Fruit fly (Drosophila melanogaster): ENCODE results near the gene Oseg5.

The Oseg5 gene

dm6 chr2L:20808510-20809195 is 27.0 kb downstream of the Oseg5 start:
- no peak for TF ChIP-seq CG9948 (tag; optimal IDR thresholded peaks at IDR 0.05)
- TF ChIP-seq Pif1B (GFP tag; optimal IDR thresholded peaks at IDR 0.05) = no peak
- no peak for TF ChIP-seq CG12605 (GFP tag; IDR thresholded peaks at IDR 0.05)
- TF ChIP-seq CG17806 (tag; optimal IDR thresholded peaks at IDR 0.05) = no peak
- TF ChIP-seq CG8301 (tag; optimal IDR thresholded peaks at IDR 0.05) = no peak
- no peak for TF ChIP-seq D1 (tag; optimal IDR thresholded peaks at IDR 0.05)
- TF ChIP-seq EcR (GFP tag; optimal IDR thresholded peaks at IDR 0.05) = no peak
- no peak for TF ChIP-seq fd96Ca (GFP tag; IDR thresholded peaks at IDR 0.05)
- TF ChIP-seq CG32121 (GFP tag; IDR thresholded peaks at IDR 0.05) = no peak
- no peak for TF ChIP-seq Ets98B (GFP tag; IDR thresholded peaks at IDR 0.05)
- no peak for TF ChIP-seq CG14655 (GFP tag; optimal IDR thresholded peaks at IDR 0.05)
- TF ChIP-seq CG13204 (GFP tag; optimal IDR thresholded peaks at IDR 0.05) = no peak
- no peak for TF ChIP-seq CG8159 (tag; optimal IDR thresholded peaks at IDR 0.05)
- no peak for TF ChIP-seq CG34367 (tag; optimal IDR thresholded peaks at IDR 0.05)

- 0 out of 3 replicates have a peak, but pooled peaks have one; percentile 8 for TF ChIP-seq CG4496 (GFP tag; IDR thresholded peaks at IDR 0.05)
- peak; percentile 10; the same call in 1 of the 2 replicates for TF ChIP-seq Ets98B (GFP tag; IDR thresholded peaks at IDR 0.05)
- peak; percentile 27 for TF ChIP-seq CG14655 (GFP tag; optimal IDR thresholded peaks at IDR 0.05)
- TF ChIP-seq CG13204 (GFP tag; optimal IDR thresholded peaks at IDR 0.05) = no peak
- TF ChIP-seq CG17806 (tag; optimal IDR thresholded peaks at IDR 0.05) = peak; percentile 14
- TF ChIP-seq rn (GFP tag; IDR thresholded peaks at IDR 0.05) = no peak
- peak; percentile 30 for TF ChIP-seq CG9948 (tag; optimal IDR thresholded peaks at IDR 0.05)
- peak; percentile 3 for TF ChIP-seq Snoo (tag; optimal IDR thresholded peaks at IDR 0.05)
- TF ChIP-seq CG12605 (GFP tag; IDR thresholded peaks at IDR 0.05) = 0 out of 2 replicates have a peak, but pooled peaks have one; percentile 27
- peak; percentile 42 for TF ChIP-seq CG32121 (GFP tag; IDR thresholded peaks at IDR 0.05)
- TF ChIP-seq gl (tag; optimal IDR thresholded peaks at IDR 0.05) = no peak
- peak; percentile 63 for TF ChIP-seq CG8159 (tag; optimal IDR thresholded peaks at IDR 0.05)
- TF ChIP-seq Pif1A (GFP tag; optimal IDR thresholded peaks at IDR 0.05) = no peak
- peak; percentile 25 for TF ChIP-seq CG15710 (tag; optimal IDR thresholded peaks at IDR 0.05)
These were observed 27.8 kb downstream of the Oseg5 start for dm6 chr2L:20807617-20808509.

dm6 chr2L:20806619-20807018 is 29.0 kb downstream of the Oseg5 start:
- TF ChIP-seq CG10348 (GFP tag; IDR thresholded peaks at IDR 0.05) = no peak
- no peak for TF ChIP-seq Ets98B (GFP tag; IDR thresholded peaks at IDR 0.05)
- TF ChIP-seq Pif1B (GFP tag; optimal IDR thresholded peaks at IDR 0.05) = no peak
- no peak for TF ChIP-seq rn (GFP tag; IDR thresholded peaks at IDR 0.05)
- TF ChIP-seq EcR (GFP tag; optimal IDR thresholded peaks at IDR 0.05) = no peak
- TF ChIP-seq Pif1A (GFP tag; optimal IDR thresholded peaks at IDR 0.05) = no peak
- TF ChIP-seq CG8301 (tag; optimal IDR thresholded peaks at IDR 0.05) = no peak
- no peak for TF ChIP-seq CG12605 (GFP tag; IDR thresholded peaks at IDR 0.05)
- TF ChIP-seq CG13204 (GFP tag; optimal IDR thresholded peaks at IDR 0.05) = no peak
- TF ChIP-seq CG17806 (tag; optimal IDR thresholded peaks at IDR 0.05) = no peak
- TF ChIP-seq Snoo (tag; optimal IDR thresholded peaks at IDR 0.05) = no peak
- no peak for TF ChIP-seq CG8159 (tag; optimal IDR thresholded peaks at IDR 0.05)
- TF ChIP-seq CG32121 (GFP tag; IDR thresholded peaks at IDR 0.05) = no peak
- TF ChIP-seq CG4496 (GFP tag; IDR thresholded peaks at IDR 0.05) = no peak
- no peak for TF ChIP-seq CG9948 (tag; optimal IDR thresholded peaks at IDR 0.05)
- no peak for TF ChIP-seq D1 (tag; optimal IDR thresholded peaks at IDR 0.05)
- no peak for TF ChIP-seq CG14655 (GFP tag; optimal IDR thresholded peaks at IDR 0.05)
- TF ChIP-seq fd96Ca (GFP tag; IDR thresholded peaks at IDR 0.05) = no peak
- TF ChIP-seq gl (tag; optimal IDR thresholded peaks at IDR 0.05) = no peak

- TF ChIP-seq CG34367 (tag; optimal IDR thresholded peaks at IDR 0.05) (peak; percentile 54), Snoo (tag; optimal IDR thresholded peaks at IDR 0.05) (peak; percentile 68), gl (tag; optimal IDR thresholded peaks at IDR 0.05) (no peak), CG32121 (GFP tag; IDR thresholded peaks at IDR 0.05) (peak; percentile 82), Ets98B (GFP tag; IDR thresholded peaks at IDR 0.05) (peak; percentile 82), CG10348 (GFP tag; IDR thresholded peaks at IDR 0.05) (no peak), CG12605 (GFP tag; IDR thresholded peaks at IDR 0.05) (0 out of 2 replicates have a peak, but pooled peaks have one; percentile 26), CG4496 (GFP tag; IDR thresholded peaks at IDR 0.05) (peak; percentile 77), CG15710 (tag; optimal IDR thresholded peaks at IDR 0.05) (peak; percentile 63), CG8159 (tag; optimal IDR thresholded peaks at IDR 0.05) (peak; percentile 70), rn (GFP tag; IDR thresholded peaks at IDR 0.05) (no peak), CG13204 (GFP tag; optimal IDR thresholded peaks at IDR 0.05) (no peak), EcR (GFP tag; optimal IDR thresholded peaks at IDR 0.05) (no peak), D1 (tag; optimal IDR thresholded peaks at IDR 0.05) (peak; percentile 32), Pif1A (GFP tag; optimal IDR thresholded peaks at IDR 0.05) (peak; percentile 60), fd96Ca (GFP tag; IDR thresholded peaks at IDR 0.05) (peak; percentile 71), CG17806 (tag; optimal IDR thresholded peaks at IDR 0.05) (peak; percentile 61), Pif1B (GFP tag; optimal IDR thresholded peaks at IDR 0.05) (peak; percentile 72), CG9948 (tag; optimal IDR thresholded peaks at IDR 0.05) (peak; percentile 50), CG8301 (tag; optimal IDR thresholded peaks at IDR 0.05) (peak; percentile 46), CG14655 (GFP tag; optimal IDR thresholded peaks at IDR 0.05) (peak; percentile 61)
These were observed 29.9 kb downstream of the Oseg5 start for dm6 chr2L:20805624-20806339.
